Worm (Caenorhabditis elegans) whole organism, late embryonic: ENCODE data around the gene srx-112.

Experiments
- C38D4.7 ChIP-seq: fragments of 200-800 bp; sonication (Bioruptor generic); optimal IDR thresholded peaks from 2 replicates; lab custom pipeline; 2018; ENCODE audit warnings: mild to moderate bottlenecking, missing genetic modification characterization, moderate library complexity, missing compliant biosample characterization
- K09A11.1 ChIP-seq: sonication (generic microtip); optimal IDR thresholded peaks from 2 replicates; lab custom pipeline; 2017; ENCODE audit warnings: antibody characterized with exemption, mild to moderate bottlenecking, missing genetic modification characterization, missing compliant biosample characterization; ENCODE audit not compliant: insufficient read depth
- T23F11.4 ChIP-seq: fragments of 200-800 bp; sonication (Bioruptor generic); optimal IDR thresholded peaks from 2 replicates; lab custom pipeline; 2018; ENCODE audit warnings: mild to moderate bottlenecking, missing genetic modification characterization, missing compliant biosample characterization
- Y22D7AL.16 ChIP-seq: sonication (generic microtip); optimal IDR thresholded peaks from 2 replicates; lab custom pipeline; 2016; ENCODE audit warnings: missing genetic modification characterization, missing compliant biosample characterization
- ahr-1 ChIP-seq: sonication (generic microtip); optimal IDR thresholded peaks from 2 replicates; lab custom pipeline; 2016; ENCODE audit warnings: missing genetic modification characterization, missing compliant biosample characterization
- ceh-18 ChIP-seq: sonication (generic microtip); optimal IDR thresholded peaks from 2 replicates; lab custom pipeline; 2016; ENCODE audit warnings: missing genetic modification characterization, missing compliant biosample characterization
- ceh-2 ChIP-seq: sonication (generic microtip); optimal IDR thresholded peaks from 2 replicates; lab custom pipeline; 2016; ENCODE audit warnings: missing genotype, missing genetic modification characterization, missing compliant biosample characterization
- ceh-22 ChIP-seq: sonication (generic microtip); optimal IDR thresholded peaks from 2 replicates; lab custom pipeline; 2017; ENCODE audit warnings: missing biosample characterization, missing genetic modification characterization
- ceh-30 ChIP-seq: fragments of 150-350 bp; optimal IDR thresholded peaks from 2 replicates; lab custom pipeline; 2014; ENCODE audit warnings: missing biosample characterization, missing genetic modification characterization
- ceh-34 ChIP-seq: sonication (generic microtip); optimal IDR thresholded peaks from 2 replicates; lab custom pipeline; 2016; ENCODE audit warnings: mild to moderate bottlenecking, missing genetic modification characterization, missing compliant biosample characterization
- ceh-45 ChIP-seq: fragments of 200-800 bp; sonication (Bioruptor generic); IDR thresholded peaks from 2 replicates; pipeline ENCODE4 v1.3.6; 2022; ENCODE audit warnings: missing genetic modification reagents, missing genetic modification characterization, missing compliant biosample characterization
- ceh-6 ChIP-seq: fragments of 200-800 bp; sonication (Bioruptor generic); optimal IDR thresholded peaks from 2 replicates; lab custom pipeline; 2018; ENCODE audit warnings: mild to moderate bottlenecking, missing genetic modification characterization, missing compliant biosample characterization
- che-1 ChIP-seq: sonication (generic microtip); optimal IDR thresholded peaks from 2 replicates; lab custom pipeline; 2016; ENCODE audit warnings: mild to moderate bottlenecking, missing genetic modification characterization, missing compliant biosample characterization
- dmd-4 ChIP-seq: sonication (generic microtip); optimal IDR thresholded peaks from 2 replicates; lab custom pipeline; 2016; ENCODE audit warnings: borderline replicate concordance, missing genetic modification characterization, missing compliant biosample characterization
- dve-1 ChIP-seq: sonication (generic microtip); optimal IDR thresholded peaks from 2 replicates; lab custom pipeline; 2017; ENCODE audit warnings: antibody characterized with exemption, mild to moderate bottlenecking, missing genetic modification characterization, missing compliant biosample characterization
- elt-2 ChIP-seq: sonication (generic microtip); optimal IDR thresholded peaks from 2 replicates; lab custom pipeline; 2016; ENCODE audit warnings: missing genetic modification reagents, missing genetic modification characterization, missing compliant biosample characterization
- elt-4 ChIP-seq: sonication (generic microtip); optimal IDR thresholded peaks from 2 replicates; lab custom pipeline; 2016; ENCODE audit warnings: missing genetic modification characterization, missing compliant biosample characterization
- eyg-1 ChIP-seq: sonication (generic microtip); optimal IDR thresholded peaks from 2 replicates; lab custom pipeline; 2016; ENCODE audit warnings: missing genotype, missing genetic modification characterization, missing compliant biosample characterization
- fkh-6 ChIP-seq: sonication (generic microtip); optimal IDR thresholded peaks from 2 replicates; lab custom pipeline; 2016; ENCODE audit warnings: missing genetic modification characterization, missing compliant biosample characterization
- gmeb-2 ChIP-seq: sonication (generic microtip); optimal IDR thresholded peaks from 2 replicates; lab custom pipeline; 2016; ENCODE audit warnings: missing genetic modification characterization, inconsistent platforms, missing compliant biosample characterization
- hlh-6 ChIP-seq: sonication (generic microtip); optimal IDR thresholded peaks from 2 replicates; lab custom pipeline; 2016; ENCODE audit warnings: missing genotype, missing genetic modification characterization, missing compliant biosample characterization
- hlh-8 ChIP-seq: sonication (generic microtip); optimal IDR thresholded peaks from 2 replicates; lab custom pipeline; 2016; ENCODE audit warnings: missing genotype, missing genetic modification characterization, missing compliant biosample characterization
- lim-6 ChIP-seq: sonication (generic microtip); optimal IDR thresholded peaks from 2 replicates; lab custom pipeline; 2016; ENCODE audit warnings: missing genetic modification characterization, missing compliant biosample characterization
- nhr-232 ChIP-seq: sonication (generic microtip); optimal IDR thresholded peaks from 2 replicates; lab custom pipeline; 2016; ENCODE audit warnings: missing genetic modification characterization, missing compliant biosample characterization
- npax-4 ChIP-seq: sonication (generic microtip); optimal IDR thresholded peaks from 2 replicates; lab custom pipeline; 2016; ENCODE audit warnings: missing genetic modification characterization, missing compliant biosample characterization
- odd-2 ChIP-seq: sonication (generic microtip); optimal IDR thresholded peaks from 2 replicates; lab custom pipeline; 2017; ENCODE audit warnings: antibody characterized with exemption, mild to moderate bottlenecking, missing genetic modification characterization, missing compliant biosample characterization
- pag-3 ChIP-seq: sonication (generic microtip); optimal IDR thresholded peaks from 2 replicates; lab custom pipeline; 2016; ENCODE audit warnings: missing compliant biosample characterization, missing genetic modification characterization, borderline replicate concordance
- pax-1 ChIP-seq: fragments of 150-350 bp; optimal IDR thresholded peaks from 2 replicates; lab custom pipeline; 2014; ENCODE audit warnings: missing biosample characterization, missing genetic modification characterization
- ref-2 ChIP-seq: sonication (generic microtip); optimal IDR thresholded peaks from 2 replicates; lab custom pipeline; 2016; ENCODE audit warnings: missing genetic modification characterization, missing compliant biosample characterization
- rnt-1 ChIP-seq: sonication (generic microtip); optimal IDR thresholded peaks from 2 replicates; lab custom pipeline; 2016; ENCODE audit warnings: missing genetic modification characterization, missing compliant biosample characterization
- sox-4 ChIP-seq: sonication (generic microtip); optimal IDR thresholded peaks from 2 replicates; lab custom pipeline; 2017; ENCODE audit warnings: mild to moderate bottlenecking, missing genetic modification characterization, inconsistent platforms, missing compliant biosample characterization
- tbx-2 ChIP-seq: sonication (generic microtip); optimal IDR thresholded peaks from 2 replicates; lab custom pipeline; 2016; ENCODE audit warnings: missing genetic modification characterization, missing compliant biosample characterization
- tbx-7 ChIP-seq: sonication (generic microtip); optimal IDR thresholded peaks from 2 replicates; lab custom pipeline; 2016; ENCODE audit warnings: missing genotype, missing genetic modification characterization, missing compliant biosample characterization
- ttx-3 ChIP-seq: sonication (generic microtip); optimal IDR thresholded peaks from 2 replicates; lab custom pipeline; 2016; ENCODE audit warnings: missing genetic modification reagents, missing genetic modification characterization, missing compliant biosample characterization
- unc-3 ChIP-seq, 2 experiments: fragments of 200-800 bp in 1 of 2; sonication (Bioruptor generic) in 1 of 2; sonication (generic microtip) in 1 of 2; conservative IDR thresholded peaks in 1 of 2; optimal IDR thresholded peaks in 1 of 2; 2 replicates each; pipeline versions ENCODE4 v1.3.6 to Lab custom; 2016 to 2022; ENCODE audit warnings: missing compliant biosample characterization in 2 of 2, missing genetic modification characterization in 2 of 2, missing genetic modification reagents in 1 of 2
- zip-5 ChIP-seq: sonication (generic microtip); optimal IDR thresholded peaks from 2 replicates; lab custom pipeline; 2016; ENCODE audit warnings: missing genetic modification characterization, missing compliant biosample characterization
- ztf-16 ChIP-seq: sonication (generic microtip); optimal IDR thresholded peaks from 2 replicates; lab custom pipeline; 2017; ENCODE audit warnings: missing genetic modification characterization, missing compliant biosample characterization

The srx-112 gene

ce11 chrII:3808104-3808503, 43.7 kb upstream of the srx-112 start, which contains the start of gene F54D10.5 (continued):
- TF ChIP-seq sox-4 (tag; lab: Kevin White, UChicago), result peak; percentile 4
- no peak for TF ChIP-seq hlh-8 (tag; lab: Kevin White, UChicago)
- TF ChIP-seq ceh-45 (GFP tag; lab: Robert Waterston, UW), result no peak
- no peak for TF ChIP-seq elt-4 (tag; lab: Kevin White, UChicago)
- TF ChIP-seq eyg-1 (tag; lab: Kevin White, UChicago), result no peak

- TF ChIP-seq ceh-30 (no peak), ref-2 (no peak), ceh-18 (no peak), fkh-6 (tag; lab: Kevin White, UChicago) (no peak), hlh-6 (no peak), sox-4 (tag; lab: Kevin White, UChicago) (no peak), ztf-16 (tag; lab: Kevin White, UChicago) (no peak)
These were observed 42.6 kb upstream of the srx-112 start, which contains the start of gene F54D10.4 for ce11 chrII:3806964-3807363. TSS of gene F54D10.4 (minus strand) at chrII:3807064.

- TF ChIP-seq unc-3 (GFP tag; conservative IDR thresholded peaks at IDR 0.05; lab: Robert Waterston, UW) (no peak), unc-3 (tag; optimal IDR thresholded peaks at IDR 0.05; lab: Kevin White, UChicago) (no peak), ceh-22 (tag; lab: Kevin White, UChicago) (no peak), ttx-3 (tag; lab: Kevin White, UChicago) (no peak), ceh-45 (GFP tag; lab: Robert Waterston, UW) (no peak), tbx-2 (tag; lab: Kevin White, UChicago) (no peak), eyg-1 (tag; lab: Kevin White, UChicago) (no peak), ref-2 (no peak), ceh-34 (tag; lab: Kevin White, UChicago) (no peak), T23F11.4 (GFP tag; lab: Kevin White, UChicago) (no peak), rnt-1 (no peak), tbx-7 (tag; lab: Kevin White, UChicago) (no peak), ahr-1 (no peak), che-1 (no peak), lim-6 (tag; lab: Kevin White, UChicago) (no peak), elt-2 (tag; lab: Kevin White, UChicago) (no peak)
- TF ChIP-seq, all 69 proteins: peak for 0
These were observed 41.1 kb upstream of the srx-112 start for ce11 chrII:3805518-3805917.

ce11 chrII:3803219-3803618, 38.8 kb upstream of the srx-112 start, which contains the start of gene ins-32:
TSS of gene ins-32 (minus strand) at chrII:3803319.
- TF ChIP-seq pax-1 (tag; lab: Kevin White, UChicago) (no peak), che-1 (no peak), elt-2 (tag; lab: Kevin White, UChicago) (no peak), ceh-2 (tag; lab: Kevin White, UChicago) (no peak), odd-2 (no peak), C38D4.7 (no peak), ceh-30 (no peak), dmd-4 (no peak), pag-3 (no peak), lim-6 (tag; lab: Kevin White, UChicago) (no peak), Y22D7AL.16 (no peak), nhr-232 (no peak), gmeb-2 (no peak), zip-5 (no peak), dve-1 (tag; lab: Kevin White, UChicago) (no peak), npax-4 (tag; lab: Kevin White, UChicago) (no peak), ceh-34 (tag; lab: Kevin White, UChicago) (no peak), K09A11.1 (tag; lab: Kevin White, UChicago) (no peak), unc-3 (GFP tag; conservative IDR thresholded peaks at IDR 0.05; lab: Robert Waterston, UW) (no peak), unc-3 (tag; optimal IDR thresholded peaks at IDR 0.05; lab: Kevin White, UChicago) (no peak), ceh-6 (GFP tag; lab: Kevin White, UChicago) (no peak)
